Fruit fly (Drosophila melanogaster): ENCODE data around the gene CG32277.
A peak's percentile ranks its signal among the peaks of the same experiment; 100 is the strongest.

CG32277 gene

dm6 chr3L:3218859-3219258, 13.6 kb upstream of the CG32277 start, which contains the start of the genes hob and nSMase (continued):
- TF ChIP-seq Jarid2 (GFP tag; optimal IDR thresholded peaks at IDR 0.05) (no peak), CG15073 (GFP tag; optimal IDR thresholded peaks at IDR 0.05) (no peak), mam (GFP tag; optimal IDR thresholded peaks at IDR 0.05) (no peak), amos (GFP tag; IDR thresholded peaks at IDR 0.05; ENCODE audit: partially characterized antibody) (no peak), Nf-YB (GFP tag; optimal IDR thresholded peaks at IDR 0.05) (no peak), D (optimal IDR thresholded peaks at IDR 0.05) (no peak), D (GFP tag; optimal IDR thresholded peaks at IDR 0.05) (no peak), dati (GFP tag; IDR thresholded peaks at IDR 0.05) (no peak), CG4282 (GFP tag; optimal IDR thresholded peaks at IDR 0.05) (no peak), Lim3 (GFP tag; IDR thresholded peaks at IDR 0.05) (no peak), CG4617 (GFP tag; optimal IDR thresholded peaks at IDR 0.05; ENCODE audit: borderline replicate concordance) (peak; percentile 60), Doc3 (GFP tag; IDR thresholded peaks at IDR 0.05; ENCODE audit: partially characterized antibody) (no peak), crp (GFP tag; optimal IDR thresholded peaks at IDR 0.05) (no peak), insv (GFP tag; optimal IDR thresholded peaks at IDR 0.05) (no peak), so (GFP tag; IDR thresholded peaks at IDR 0.05) (no peak), CG10654 (GFP tag; optimal IDR thresholded peaks at IDR 0.05) (no peak), fru (optimal IDR thresholded peaks at IDR 0.05) (no peak), lab (GFP tag; optimal IDR thresholded peaks at IDR 0.05) (no peak), CG30431 (GFP tag; optimal IDR thresholded peaks at IDR 0.05) (no peak), CG14441 (GFP tag; IDR thresholded peaks at IDR 0.05) (no peak), pho (GFP tag; optimal IDR thresholded peaks at IDR 0.05) (no peak), CG16863 (GFP tag; optimal IDR thresholded peaks at IDR 0.05) (no peak), CG9932 (GFP tag; IDR thresholded peaks at IDR 0.05) (no peak; the same call in 1 of the 2 replicates), CG14710 (tag; optimal IDR thresholded peaks at IDR 0.05) (peak; percentile 61), Dip3 (GFP tag; optimal IDR thresholded peaks at IDR 0.05) (peak; percentile 12), Sin3A (optimal IDR thresholded peaks at IDR 0.05) (peak; percentile 54), Aef1 (GFP tag; IDR thresholded peaks at IDR 0.05) (no peak), row (GFP tag; IDR thresholded peaks at IDR 0.05) (peak; percentile 44), D19A (tag; optimal IDR thresholded peaks at IDR 0.05) (no peak), CG2116 (GFP tag; optimal IDR thresholded peaks at IDR 0.05) (peak; percentile 97), Hsf (GFP tag; optimal IDR thresholded peaks at IDR 0.05) (peak; percentile 28), CG3726 (GFP tag; IDR thresholded peaks at IDR 0.05) (no peak), MBD-R2 (GFP tag; IDR thresholded peaks at IDR 0.05) (peak; percentile 69), HLH54F (GFP tag; optimal IDR thresholded peaks at IDR 0.05) (no peak), Stat92E (GFP tag; optimal IDR thresholded peaks at IDR 0.05) (peak in 1 of 3 experiments; percentile 40), CG2120 (GFP tag; optimal IDR thresholded peaks at IDR 0.05) (peak; percentile 43), Bgb (GFP tag; IDR thresholded peaks at IDR 0.05; ENCODE audit: partially characterized antibody) (no peak), phol (tag; optimal IDR thresholded peaks at IDR 0.05) (peak; percentile 55), shn (GFP tag; optimal IDR thresholded peaks at IDR 0.05) (no peak), ems (GFP tag; optimal IDR thresholded peaks at IDR 0.05) (no peak), PHDP (tag; optimal IDR thresholded peaks at IDR 0.05) (no peak), CG18619 (GFP tag; optimal IDR thresholded peaks at IDR 0.05) (no peak), CG12942 (GFP tag; optimal IDR thresholded peaks at IDR 0.05) (no peak), Hr3 (GFP tag; optimal IDR thresholded peaks at IDR 0.05) (no peak), cad (GFP tag; optimal IDR thresholded peaks at IDR 0.05) (no peak), Taf1 (GFP tag; IDR thresholded peaks at IDR 0.05) (no peak), CG1602 (GFP tag; optimal IDR thresholded peaks at IDR 0.05) (no peak), bigmax (GFP tag; optimal IDR thresholded peaks at IDR 0.05) (peak; percentile 10)

Measured in whole organism, embryonic.